Worm (Caenorhabditis elegans) whole organism, midembryonic: ENCODE results near the gene fbxa-96.

Experiments used
- flt-1 ChIP-seq: fragments of 200-800 bp; sonication (Bioruptor generic); IDR thresholded peaks from 2 replicates; pipeline ENCODE4 v1.3.6; 2022; ENCODE audit warnings: missing genetic modification characterization, missing compliant biosample characterization
- med-1 ChIP-seq: sonication (generic microtip); optimal IDR thresholded peaks from 2 replicates; lab custom pipeline; 2017; ENCODE audit warnings: missing genetic modification characterization, mild to moderate bottlenecking, missing compliant biosample characterization, antibody characterized with exemption, missing genetic modification reagents; ENCODE audit not compliant: insufficient read depth
- ztf-23 ChIP-seq: fragments of 200-800 bp; sonication (Bioruptor generic); IDR thresholded peaks from 2 replicates; pipeline ENCODE4 v1.3.6; 2022; ENCODE audit warnings: missing genetic modification reagents, missing genetic modification characterization, missing compliant biosample characterization

- TF ChIP-seq med-1 (GFP tag; lab: Kevin White, UChicago) (no peak), ztf-23 (GFP tag; lab: Robert Waterston, UW) (no peak), flt-1 (GFP tag; lab: Robert Waterston, UW) (no peak)
Measured at ce11 chrX:15041340-15041739, 18.9 kb downstream of the fbxa-96 start.
